In genomic region chr3R:23395720-23396119, dm6 we compare ENCODE assay signal across 3 fruit fly cellular contexts.
TF ChIP-seq lines count a peak whose summit lies in the region.

No protein-coding gene starts in this region.

- TF ChIP-seq CTCF in whole organism, embryonic (GFP tag; optimal IDR thresholded peaks at IDR 0.05; lab: Kevin White, UChicago): no peak

TF ChIP-seq in whole organism, embryonic, 481 proteins besides CTCF, POLR2A, EP300 and RAD21:
- TF ChIP-seq sens (GFP tag; lab: Kevin White, UChicago) (peak; percentile 76), cato (GFP tag; optimal IDR thresholded peaks at IDR 0.05; lab: Kevin White, UChicago; ENCODE audit: borderline replicate concordance) (peak; percentile 3), bcd (GFP tag; optimal IDR thresholded peaks at IDR 0.05; lab: Kevin White, UChicago) (no peak), fd96Cb (tag; optimal IDR thresholded peaks at IDR 0.05; lab: Kevin White, UChicago) (no peak), gem (tag; optimal IDR thresholded peaks at IDR 0.05; lab: Kevin White, UChicago) (peak; percentile 29), CG11398 (GFP tag; optimal IDR thresholded peaks at IDR 0.05; lab: Kevin White, UChicago) (no peak), CG11504 (tag; optimal IDR thresholded peaks at IDR 0.05; lab: Kevin White, UChicago) (peak; percentile 28), disco-r (GFP tag; optimal IDR thresholded peaks at IDR 0.05; lab: Kevin White, UChicago) (no peak), CG15514 (GFP tag; optimal IDR thresholded peaks at IDR 0.05; lab: Kevin White, UChicago) (no peak), dmrt99B (tag; optimal IDR thresholded peaks at IDR 0.05; lab: Kevin White, UChicago) (peak; percentile 21), CG12769 (tag; optimal IDR thresholded peaks at IDR 0.05; lab: Kevin White, UChicago) (no peak), CG4617 (GFP tag; optimal IDR thresholded peaks at IDR 0.05; lab: Kevin White, UChicago; ENCODE audit: borderline replicate concordance) (no peak), Hr51 (GFP tag; optimal IDR thresholded peaks at IDR 0.05; lab: Kevin White, UChicago) (peak in 1 of 2 experiments; percentile 26), PHDP (tag; optimal IDR thresholded peaks at IDR 0.05; lab: Kevin White, UChicago) (no peak), MTF-1 (GFP tag; optimal IDR thresholded peaks at IDR 0.05; lab: Kevin White, UChicago; ENCODE audit: borderline replicate concordance) (no peak), eve (GFP tag; optimal IDR thresholded peaks at IDR 0.05; lab: Kevin White, UChicago) (peak in 1 of 2 experiments; percentile 1), Drgx (GFP tag; IDR thresholded peaks at IDR 0.05; lab: Robert Waterston, UW) (peak; percentile 77), trem (tag; optimal IDR thresholded peaks at IDR 0.05; lab: Kevin White, UChicago) (no peak), Sox102F (GFP tag; optimal IDR thresholded peaks at IDR 0.05; lab: Kevin White, UChicago) (peak; percentile 53), trh (GFP tag; optimal IDR thresholded peaks at IDR 0.05; lab: Kevin White, UChicago) (no peak), her (GFP tag; optimal IDR thresholded peaks at IDR 0.05; lab: Kevin White, UChicago) (no peak), CG8765 (GFP tag; IDR thresholded peaks at IDR 0.05; lab: Robert Waterston, UW) (no peak), phol (tag; optimal IDR thresholded peaks at IDR 0.05; lab: Kevin White, UChicago) (peak; percentile 20), wdn (GFP tag; IDR thresholded peaks at IDR 0.05; lab: Robert Waterston, UW) (no peak), dimm (GFP tag; IDR thresholded peaks at IDR 0.05; lab: Robert Waterston, UW) (no peak), GATAe (GFP tag; conservative IDR thresholded peaks at IDR 0.05; lab: Robert Waterston, UW) (no peak), Ets65A (GFP tag; lab: Kevin White, UChicago) (peak; percentile 26), CG1832 (GFP tag; optimal IDR thresholded peaks at IDR 0.05; lab: Kevin White, UChicago) (no peak)

TF ChIP-seq in whole organism, prepupa, 60 proteins besides CTCF, POLR2A, EP300 and RAD21 (continues in another document):
- TF ChIP-seq Sox14 (GFP tag; optimal IDR thresholded peaks at IDR 0.05; lab: Kevin White, UChicago): peak; percentile 33
- no peak for TF ChIP-seq cyc (GFP tag; optimal IDR thresholded peaks at IDR 0.05; lab: Kevin White, UChicago)
- TF ChIP-seq lz (GFP tag; optimal IDR thresholded peaks at IDR 0.05; lab: Kevin White, UChicago): no peak
- peak; percentile 45 for TF ChIP-seq achi (GFP tag; optimal IDR thresholded peaks at IDR 0.05; lab: Kevin White, UChicago)
- no peak for TF ChIP-seq fd85E (GFP tag; optimal IDR thresholded peaks at IDR 0.05; lab: Kevin White, UChicago)
- peak; percentile 82 for TF ChIP-seq Eip78C (GFP tag; lab: Kevin White, UChicago)
- TF ChIP-seq CG32006 (GFP tag; optimal IDR thresholded peaks at IDR 0.05; lab: Kevin White, UChicago): peak; percentile 83
- peak; percentile 85 for TF ChIP-seq CG8119 (GFP tag; IDR thresholded peaks at IDR 0.05; lab: Robert Waterston, UW)
- peak; percentile 52 for TF ChIP-seq CG4318 (GFP tag; optimal IDR thresholded peaks at IDR 0.05; lab: Kevin White, UChicago)
- peak; percentile 61 for TF ChIP-seq dac (GFP tag; optimal IDR thresholded peaks at IDR 0.05; lab: Kevin White, UChicago)
- peak; percentile 80 for TF ChIP-seq eg (GFP tag; IDR thresholded peaks at IDR 0.05; lab: Robert Waterston, UW)
- TF ChIP-seq net (GFP tag; optimal IDR thresholded peaks at IDR 0.05; lab: Kevin White, UChicago): peak; percentile 40
- TF ChIP-seq CG31627 (GFP tag; optimal IDR thresholded peaks at IDR 0.05; lab: Kevin White, UChicago): no peak
- TF ChIP-seq Gug (GFP tag; IDR thresholded peaks at IDR 0.05; lab: Robert Waterston, UW): peak; percentile 52; the same call in 1 of the 2 replicates
- peak; percentile 49 for TF ChIP-seq OdsH (GFP tag; optimal IDR thresholded peaks at IDR 0.05; lab: Kevin White, UChicago)
- TF ChIP-seq svp (GFP tag; lab: Kevin White, UChicago): peak; percentile 60
- peak; percentile 82 for TF ChIP-seq Hr4 (GFP tag; optimal IDR thresholded peaks at IDR 0.05; lab: Kevin White, UChicago)
- TF ChIP-seq CG11762 (GFP tag; optimal IDR thresholded peaks at IDR 0.05; lab: Kevin White, UChicago; ENCODE audit: insufficient read depth): peak; percentile 11
- TF ChIP-seq CG11294 (GFP tag; IDR thresholded peaks at IDR 0.05; lab: Robert Waterston, UW): peak; percentile 23
- TF ChIP-seq CG8319 (GFP tag; optimal IDR thresholded peaks at IDR 0.05; lab: Kevin White, UChicago): no peak
- TF ChIP-seq CG16779 (tag; optimal IDR thresholded peaks at IDR 0.05; lab: Kevin White, UChicago): no peak
- no peak for TF ChIP-seq Blimp-1 (GFP tag; optimal IDR thresholded peaks at IDR 0.05; lab: Kevin White, UChicago)
- TF ChIP-seq pdm3 (GFP tag; optimal IDR thresholded peaks at IDR 0.05; lab: Kevin White, UChicago): peak; percentile 35
- peak; percentile 69; the same call in 2 of the 3 replicates for TF ChIP-seq CG6163 (GFP tag; IDR thresholded peaks at IDR 0.05; lab: Robert Waterston, UW)
- TF ChIP-seq salr (GFP tag; optimal IDR thresholded peaks at IDR 0.05; lab: Kevin White, UChicago): peak in 1 of 2 experiments; percentile 49
- TF ChIP-seq CG3919 (GFP tag; optimal IDR thresholded peaks at IDR 0.05; lab: Kevin White, UChicago): peak; percentile 43
- TF ChIP-seq Eip93F (GFP tag; optimal IDR thresholded peaks at IDR 0.05; lab: Kevin White, UChicago): no peak
- no peak for TF ChIP-seq CG11902 (GFP tag; optimal IDR thresholded peaks at IDR 0.05; lab: Kevin White, UChicago)
- TF ChIP-seq Sox15 (GFP tag; optimal IDR thresholded peaks at IDR 0.05; lab: Kevin White, UChicago): no peak
- TF ChIP-seq Met (GFP tag; optimal IDR thresholded peaks at IDR 0.05; lab: Kevin White, UChicago): no peak
- peak; percentile 3 for TF ChIP-seq acj6 (GFP tag; optimal IDR thresholded peaks at IDR 0.05; lab: Kevin White, UChicago)
- TF ChIP-seq Lpt (GFP tag; optimal IDR thresholded peaks at IDR 0.05; lab: Kevin White, UChicago): peak; percentile 60
- no peak for TF ChIP-seq dsx (GFP tag; optimal IDR thresholded peaks at IDR 0.05; lab: Kevin White, UChicago; ENCODE audit: poor library complexity, severe bottlenecking)
- no peak for TF ChIP-seq fkh (GFP tag; optimal IDR thresholded peaks at IDR 0.05; lab: Kevin White, UChicago)

TF ChIP-seq in whole organism, pupa, 21 proteins besides CTCF, POLR2A, EP300 and RAD21:
- no peak for TF ChIP-seq CG17806 (tag; optimal IDR thresholded peaks at IDR 0.05; lab: Kevin White, UChicago)
- peak; percentile 71 for TF ChIP-seq CG8301 (tag; optimal IDR thresholded peaks at IDR 0.05; lab: Kevin White, UChicago)
- no peak for TF ChIP-seq CG13204 (GFP tag; optimal IDR thresholded peaks at IDR 0.05; lab: Kevin White, UChicago)
- TF ChIP-seq Snoo (tag; optimal IDR thresholded peaks at IDR 0.05; lab: Kevin White, UChicago): no peak
- no peak for TF ChIP-seq Pif1B (GFP tag; optimal IDR thresholded peaks at IDR 0.05; lab: Kevin White, UChicago)
- TF ChIP-seq CG32121 (GFP tag; IDR thresholded peaks at IDR 0.05; lab: Robert Waterston, UW): peak; percentile 69
- peak; percentile 64 for TF ChIP-seq CG12605 (GFP tag; IDR thresholded peaks at IDR 0.05; lab: Robert Waterston, UW)
- no peak for TF ChIP-seq CG34367 (tag; optimal IDR thresholded peaks at IDR 0.05; lab: Kevin White, UChicago)
- TF ChIP-seq EcR (GFP tag; optimal IDR thresholded peaks at IDR 0.05; lab: Kevin White, UChicago): no peak
- 0 out of 3 replicates have a peak, but pooled peaks have one; percentile 28 for TF ChIP-seq fd96Ca (GFP tag; IDR thresholded peaks at IDR 0.05; lab: Robert Waterston, UW)
- TF ChIP-seq gl (tag; optimal IDR thresholded peaks at IDR 0.05; lab: Kevin White, UChicago): no peak
- TF ChIP-seq CG8159 (tag; optimal IDR thresholded peaks at IDR 0.05; lab: Kevin White, UChicago): no peak
- peak; percentile 44; the same call in 1 of the 2 replicates for TF ChIP-seq rn (GFP tag; IDR thresholded peaks at IDR 0.05; lab: Robert Waterston, UW)
- TF ChIP-seq CG14655 (GFP tag; optimal IDR thresholded peaks at IDR 0.05; lab: Kevin White, UChicago): peak; percentile 76
- TF ChIP-seq Pif1A (GFP tag; optimal IDR thresholded peaks at IDR 0.05; lab: Kevin White, UChicago): peak; percentile 51
- TF ChIP-seq CG10348 (GFP tag; IDR thresholded peaks at IDR 0.05; lab: Robert Waterston, UW): no peak
- TF ChIP-seq Ets98B (GFP tag; IDR thresholded peaks at IDR 0.05; lab: Robert Waterston, UW): peak; percentile 71
- TF ChIP-seq CG15710 (tag; optimal IDR thresholded peaks at IDR 0.05; lab: Kevin White, UChicago): no peak
- peak; percentile 67 for TF ChIP-seq CG4496 (GFP tag; IDR thresholded peaks at IDR 0.05; lab: Robert Waterston, UW)
- no peak for TF ChIP-seq D1 (tag; optimal IDR thresholded peaks at IDR 0.05; lab: Kevin White, UChicago)
- peak; percentile 11 for TF ChIP-seq CG9948 (tag; optimal IDR thresholded peaks at IDR 0.05; lab: Kevin White, UChicago)

Comparison
In these comparisons a context has a peak if more than half of its experiments do, and no peak if none do; other contexts are left out.
1. Of the 7 proteins assayed by ChIP-seq in both whole organism, embryonic and whole organism, prepupa: peak only in whole organism, embryonic: Sox102F; only in whole organism, prepupa: Gug and Lpt; in both: none; in neither: 4.